4 fruit fly cellular contexts compared by ENCODE assay signal in the genomic region with DNA sequence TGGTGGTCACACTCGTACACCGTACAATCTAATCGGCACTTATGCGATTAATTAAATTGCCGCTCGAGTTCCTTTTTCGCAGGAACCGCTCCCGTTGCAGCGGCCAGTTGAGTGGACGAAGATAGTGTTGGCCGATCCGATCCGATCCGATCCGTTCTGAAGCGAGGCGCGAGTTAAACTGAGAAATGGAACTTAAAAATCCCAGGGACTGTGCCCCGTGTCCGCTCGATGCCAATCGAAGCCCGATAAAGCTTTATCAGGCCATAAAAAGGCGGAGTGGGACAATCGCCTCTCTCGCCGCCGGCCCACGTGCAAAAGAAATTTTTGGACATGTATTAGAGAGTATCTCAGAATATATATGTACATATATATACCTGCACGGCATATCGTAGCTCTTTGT.
A peak's percentile ranks its signal among the peaks of the same experiment; 100 is the strongest.
TF ChIP-seq lines count a peak whose summit lies in the region.

Gene Oatp33Ea, minus strand, starts transcription at position 182 of the 400 bp plus-strand sequence.

- TF ChIP-seq CTCF in whole organism, embryonic (GFP tag; optimal IDR thresholded peaks at IDR 0.05; lab: Kevin White, UChicago) = no peak

TF ChIP-seq in whole organism, adult, 20 proteins besides CTCF, POLR2A, EP300 and RAD21:
- TF ChIP-seq cic (GFP tag; optimal IDR thresholded peaks at IDR 0.05; lab: Kevin White, UChicago) (peak; percentile 90), Mnt (GFP tag; optimal IDR thresholded peaks at IDR 0.05; lab: Kevin White, UChicago) (peak; percentile 74), CG12768 (GFP tag; optimal IDR thresholded peaks at IDR 0.05; lab: Kevin White, UChicago) (peak; percentile 1), ovo (GFP tag; optimal IDR thresholded peaks at IDR 0.05; lab: Kevin White, UChicago) (peak; percentile 13), tj (GFP tag; optimal IDR thresholded peaks at IDR 0.05; lab: Kevin White, UChicago) (no peak), CG1620 (GFP tag; optimal IDR thresholded peaks at IDR 0.05; lab: Kevin White, UChicago) (no peak)

TF ChIP-seq in whole organism, embryonic, 481 proteins besides CTCF, POLR2A, EP300 and RAD21 (continues in another document):
- TF ChIP-seq CG4282 (GFP tag; optimal IDR thresholded peaks at IDR 0.05; lab: Kevin White, UChicago) = no peak
- TF ChIP-seq nerfin-1 (tag; optimal IDR thresholded peaks at IDR 0.05; lab: Kevin White, UChicago) = no peak
- TF ChIP-seq dimm (GFP tag; IDR thresholded peaks at IDR 0.05; lab: Robert Waterston, UW) = no peak
- TF ChIP-seq CG12769 (tag; optimal IDR thresholded peaks at IDR 0.05; lab: Kevin White, UChicago) = peak; percentile 58
- TF ChIP-seq CG17912 (GFP tag; optimal IDR thresholded peaks at IDR 0.05; lab: Kevin White, UChicago) = no peak
- no peak for TF ChIP-seq CG15696 (tag; optimal IDR thresholded peaks at IDR 0.05; lab: Kevin White, UChicago)
- TF ChIP-seq CG6175 (GFP tag; IDR thresholded peaks at IDR 0.05; lab: Robert Waterston, UW) = peak; percentile 50; the same call in 1 of the 3 replicates
- peak; percentile 70 for TF ChIP-seq Med (GFP tag; lab: Kevin White, UChicago)
- TF ChIP-seq CG2712 (tag; optimal IDR thresholded peaks at IDR 0.05; lab: Kevin White, UChicago) = no peak
- TF ChIP-seq Usf (GFP tag; optimal IDR thresholded peaks at IDR 0.05; lab: Kevin White, UChicago) = no peak
- TF ChIP-seq CG7786 (GFP tag; optimal IDR thresholded peaks at IDR 0.05; lab: Kevin White, UChicago) = no peak
- no peak for TF ChIP-seq Doc2 (GFP tag; IDR thresholded peaks at IDR 0.05; lab: Robert Waterston, UW)
- no peak for TF ChIP-seq gcm2 (GFP tag; optimal IDR thresholded peaks at IDR 0.05; lab: Kevin White, UChicago)
- TF ChIP-seq CG11695 (GFP tag; IDR thresholded peaks at IDR 0.05; lab: Robert Waterston, UW) = no peak
- no peak for TF ChIP-seq lola (GFP tag; optimal IDR thresholded peaks at IDR 0.05; lab: Kevin White, UChicago)
- TF ChIP-seq prd (optimal IDR thresholded peaks at IDR 0.05; lab: Kevin White, UChicago) = no peak
- TF ChIP-seq prd (GFP tag; IDR thresholded peaks at IDR 0.05; lab: Robert Waterston, UW) = no peak
- no peak for TF ChIP-seq tll (GFP tag; optimal IDR thresholded peaks at IDR 0.05; lab: Kevin White, UChicago)
- TF ChIP-seq chinmo (GFP tag; IDR thresholded peaks at IDR 0.05; lab: Robert Waterston, UW; ENCODE audit: partially characterized antibody) = 0 out of 4 replicates have a peak, but pooled peaks have one; percentile 34
- TF ChIP-seq grn (GFP tag; optimal IDR thresholded peaks at IDR 0.05; lab: Kevin White, UChicago) = peak; percentile 95
- no peak for TF ChIP-seq unpg (GFP tag; optimal IDR thresholded peaks at IDR 0.05; lab: Kevin White, UChicago)
- peak; percentile 75 for TF ChIP-seq cwo (GFP tag; optimal IDR thresholded peaks at IDR 0.05; lab: Kevin White, UChicago)
- TF ChIP-seq Camta (GFP tag; optimal IDR thresholded peaks at IDR 0.05; lab: Kevin White, UChicago) = no peak
- TF ChIP-seq kah (GFP tag; optimal IDR thresholded peaks at IDR 0.05; lab: Kevin White, UChicago) = no peak
- TF ChIP-seq GATAe (GFP tag; conservative IDR thresholded peaks at IDR 0.05; lab: Robert Waterston, UW) = peak; percentile 81
- TF ChIP-seq CG15601 (tag; optimal IDR thresholded peaks at IDR 0.05; lab: Kevin White, UChicago) = no peak
- TF ChIP-seq CG34376 (GFP tag; optimal IDR thresholded peaks at IDR 0.05; lab: Kevin White, UChicago) = peak; percentile 96
- TF ChIP-seq schlank (tag; optimal IDR thresholded peaks at IDR 0.05; lab: Kevin White, UChicago) = no peak

TF ChIP-seq in whole organism, prepupa, 60 proteins besides CTCF, POLR2A, EP300 and RAD21:
- no peak for TF ChIP-seq ss (GFP tag; optimal IDR thresholded peaks at IDR 0.05; lab: Kevin White, UChicago)
- TF ChIP-seq CG32006 (GFP tag; optimal IDR thresholded peaks at IDR 0.05; lab: Kevin White, UChicago) = no peak
- TF ChIP-seq Sox14 (GFP tag; optimal IDR thresholded peaks at IDR 0.05; lab: Kevin White, UChicago) = peak; percentile 2
- no peak for TF ChIP-seq CG11902 (GFP tag; optimal IDR thresholded peaks at IDR 0.05; lab: Kevin White, UChicago)
- TF ChIP-seq Sox102F (GFP tag; optimal IDR thresholded peaks at IDR 0.05; lab: Kevin White, UChicago) = no peak
- TF ChIP-seq cyc (GFP tag; optimal IDR thresholded peaks at IDR 0.05; lab: Kevin White, UChicago) = no peak
- no peak for TF ChIP-seq CG11762 (GFP tag; optimal IDR thresholded peaks at IDR 0.05; lab: Kevin White, UChicago; ENCODE audit: insufficient read depth)
- no peak for TF ChIP-seq CG8319 (GFP tag; optimal IDR thresholded peaks at IDR 0.05; lab: Kevin White, UChicago)
- TF ChIP-seq lz (GFP tag; optimal IDR thresholded peaks at IDR 0.05; lab: Kevin White, UChicago) = no peak
- no peak for TF ChIP-seq eg (GFP tag; IDR thresholded peaks at IDR 0.05; lab: Robert Waterston, UW)
- peak; percentile 18 for TF ChIP-seq vri (GFP tag; optimal IDR thresholded peaks at IDR 0.05; lab: Kevin White, UChicago)

TF ChIP-seq in whole organism, wandering third instar larva, 38 proteins besides CTCF, POLR2A, EP300 and RAD21:
- no peak for TF ChIP-seq Mio (GFP tag; optimal IDR thresholded peaks at IDR 0.05; lab: Kevin White, UChicago)
- no peak for TF ChIP-seq Vsx2 (GFP tag; optimal IDR thresholded peaks at IDR 0.05; lab: Kevin White, UChicago; ENCODE audit: partially characterized antibody)
- no peak for TF ChIP-seq pan (optimal IDR thresholded peaks at IDR 0.05; lab: Kevin White, UChicago)
- TF ChIP-seq Rel (GFP tag; optimal IDR thresholded peaks at IDR 0.05; lab: Kevin White, UChicago) = no peak
- TF ChIP-seq Rel (tag; optimal IDR thresholded peaks at IDR 0.05; lab: Kevin White, UChicago) = peak; percentile 65
- no peak for TF ChIP-seq sage (GFP tag; optimal IDR thresholded peaks at IDR 0.05; lab: Kevin White, UChicago)
- TF ChIP-seq woc (GFP tag; optimal IDR thresholded peaks at IDR 0.05; lab: Kevin White, UChicago) = no peak
- no peak for TF ChIP-seq usp (GFP tag; optimal IDR thresholded peaks at IDR 0.05; lab: Kevin White, UChicago)
- TF ChIP-seq GATAd (GFP tag; optimal IDR thresholded peaks at IDR 0.05; lab: Kevin White, UChicago) = no peak
- TF ChIP-seq dl (GFP tag; optimal IDR thresholded peaks at IDR 0.05; lab: Kevin White, UChicago; ENCODE audit: insufficient read depth in 1 of 2, partially characterized antibody in 2 of 2) = no peak
- TF ChIP-seq Hr78 (GFP tag; optimal IDR thresholded peaks at IDR 0.05; lab: Kevin White, UChicago) = no peak
- TF ChIP-seq dsf (GFP tag; optimal IDR thresholded peaks at IDR 0.05; lab: Kevin White, UChicago; ENCODE audit: borderline replicate concordance) = no peak
- TF ChIP-seq Dfd (GFP tag; optimal IDR thresholded peaks at IDR 0.05; lab: Kevin White, UChicago) = no peak
- no peak for TF ChIP-seq CG9705 (GFP tag; optimal IDR thresholded peaks at IDR 0.05; lab: Kevin White, UChicago)
- peak; percentile 5 for TF ChIP-seq h (GFP tag; optimal IDR thresholded peaks at IDR 0.05; lab: Kevin White, UChicago)
- TF ChIP-seq jim (GFP tag; optimal IDR thresholded peaks at IDR 0.05; lab: Kevin White, UChicago) = no peak
- TF ChIP-seq fru (GFP tag; optimal IDR thresholded peaks at IDR 0.05; lab: Kevin White, UChicago) = no peak
- no peak for TF ChIP-seq rgr (GFP tag; optimal IDR thresholded peaks at IDR 0.05; lab: Kevin White, UChicago)
- TF ChIP-seq ey (GFP tag; optimal IDR thresholded peaks at IDR 0.05; lab: Kevin White, UChicago) = no peak
- TF ChIP-seq CrebA (GFP tag; optimal IDR thresholded peaks at IDR 0.05; lab: Kevin White, UChicago; ENCODE audit: borderline replicate concordance) = peak; percentile 52
- TF ChIP-seq N (GFP tag; optimal IDR thresholded peaks at IDR 0.05; lab: Kevin White, UChicago) = no peak
